Worm (Caenorhabditis elegans) whole organism, L4 larva: ENCODE data around the gene elli-1.
A peak's percentile ranks its signal among the peaks of the same experiment; 100 is the strongest.

Experiments used
- F26F4.8 ChIP-seq: fragments of 200-800 bp; sonication (Bioruptor generic); conservative IDR thresholded peaks from 2 replicates; pipeline ENCODE4 v1.3.6; 2022; ENCODE audit warnings: missing genetic modification characterization, missing compliant biosample characterization
- T20F7.1 ChIP-seq: fragments of 200-800 bp; sonication (Bioruptor generic); optimal IDR thresholded peaks from 2 replicates; lab custom pipeline; 2018; ENCODE audit warnings: mild to moderate bottlenecking, missing genetic modification characterization, missing compliant biosample characterization
- aha-1 ChIP-seq: fragments of 150-350 bp; peaks from one replicate; lab custom pipeline; 2014; ENCODE audit warnings: missing biosample characterization, missing genetic modification characterization
- ceh-20 ChIP-seq: fragments of 200-800 bp; sonication (Bioruptor generic); IDR thresholded peaks from 2 replicates; pipeline ENCODE4 v1.3.6; 2022; ENCODE audit warnings: missing genetic modification reagents, missing genetic modification characterization, missing compliant biosample characterization
- ces-1 ChIP-seq: fragments of 150-350 bp; sonication (generic microtip); optimal IDR thresholded peaks from 4 replicates; lab custom pipeline; 2014; ENCODE audit warnings: missing biosample characterization, missing genetic modification reagents, missing genetic modification characterization
- ctbp-1 ChIP-seq: fragments of 200-800 bp; sonication (Bioruptor generic); IDR thresholded peaks from 2 replicates; pipeline ENCODE4 v1.3.6; 2022; ENCODE audit warnings: missing genetic modification reagents, missing genetic modification characterization, missing compliant biosample characterization
- daf-16 ChIP-seq, 3 experiments: sonication (generic microtip); optimal IDR thresholded peaks; 2 replicates each; lab custom pipeline; 2016 to 2017; ENCODE audit warnings: missing genetic modification characterization in 3 of 3, missing genetic modification reagents in 3 of 3, mild to moderate bottlenecking in 2 of 3, missing compliant biosample characterization in 2 of 3, missing biosample characterization in 1 of 3, moderate library complexity in 1 of 3
- daf-19 ChIP-seq: fragments of 200-800 bp; sonication (Bioruptor generic); conservative IDR thresholded peaks from 2 replicates; pipeline ENCODE4 v1.3.6; 2022; ENCODE audit warnings: missing genetic modification characterization, missing compliant biosample characterization
- dve-1 ChIP-seq: sonication (generic microtip); optimal IDR thresholded peaks from 2 replicates; lab custom pipeline; 2017; ENCODE audit warnings: antibody characterized with exemption, mild to moderate bottlenecking, missing genetic modification characterization, missing compliant biosample characterization; ENCODE audit not compliant: insufficient read depth
- egl-27 ChIP-seq: sonication (generic microtip); optimal IDR thresholded peaks from 3 replicates; lab custom pipeline; 2017; ENCODE audit warnings: missing biosample characterization, missing genetic modification reagents, missing genetic modification characterization
- fkh-10 ChIP-seq: fragments of 150-350 bp; optimal IDR thresholded peaks from 2 replicates; lab custom pipeline; 2014; ENCODE audit warnings: missing biosample characterization, missing genetic modification reagents, missing genetic modification characterization
- hif-1 ChIP-seq, 2 experiments: sonication (generic microtip); optimal IDR thresholded peaks; 2 replicates each; lab custom pipeline; 2016 to 2017; ENCODE audit warnings: missing compliant biosample characterization in 2 of 2, missing genetic modification characterization in 2 of 2, missing genetic modification reagents in 2 of 2, missing genotype in 2 of 2, mild to moderate bottlenecking in 1 of 2
- hlh-11 ChIP-seq: fragments of 200-800 bp; sonication (Bioruptor generic); optimal IDR thresholded peaks from 2 replicates; lab custom pipeline; 2018; ENCODE audit warnings: mild to moderate bottlenecking, missing genetic modification characterization, missing compliant biosample characterization
- hlh-30 ChIP-seq: sonication (generic microtip); optimal IDR thresholded peaks from 2 replicates; lab custom pipeline; 2017; ENCODE audit warnings: antibody characterized with exemption, mild to moderate bottlenecking, missing genetic modification characterization, missing compliant biosample characterization; ENCODE audit not compliant: insufficient read depth
- hmg-1.1 ChIP-seq: fragments of 200-800 bp; sonication (Bioruptor generic); IDR thresholded peaks from 2 replicates; pipeline ENCODE4 v1.3.6; 2022; ENCODE audit warnings: missing genetic modification reagents, missing genetic modification characterization, missing compliant biosample characterization
- lin-1 ChIP-seq: fragments of 200-800 bp; sonication (Bioruptor generic); IDR thresholded peaks from 2 replicates; pipeline ENCODE4 v1.3.6; 2022; ENCODE audit warnings: missing genetic modification reagents, missing genetic modification characterization, missing compliant biosample characterization
- lin-29 ChIP-seq: fragments of 200-800 bp; sonication (Bioruptor generic); IDR thresholded peaks from 2 replicates; pipeline ENCODE4 v1.3.6; 2022; ENCODE audit warnings: missing genetic modification reagents, missing genetic modification characterization, missing compliant biosample characterization
- lsy-2 ChIP-seq, 2 experiments: fragments of 150-350 bp in 1 of 2; sonication (generic microtip) in 1 of 2; optimal IDR thresholded peaks; 2 replicates each; lab custom pipeline; 2014 to 2017; ENCODE audit warnings: missing biosample characterization in 2 of 2, missing genetic modification characterization in 2 of 2
- mdl-1 ChIP-seq, 2 experiments: fragments of 150-350 bp in 1 of 2; sonication (generic microtip) in 1 of 2; optimal IDR thresholded peaks; 2 replicates each; lab custom pipeline; 2014 to 2017; ENCODE audit warnings: missing biosample characterization in 2 of 2, missing genetic modification characterization in 2 of 2
- mep-1 ChIP-seq: fragments of 150-350 bp; sonication (generic microtip); optimal IDR thresholded peaks from 3 replicates; lab custom pipeline; 2014; ENCODE audit warnings: missing biosample characterization, missing genetic modification characterization
- mes-2 ChIP-seq: sonication (generic microtip); optimal IDR thresholded peaks from 2 replicates; lab custom pipeline; 2016; ENCODE audit warnings: missing genotype, mild to moderate bottlenecking, missing genetic modification characterization, missing compliant biosample characterization; ENCODE audit not compliant: poor library complexity, severe bottlenecking
- nhr-10 ChIP-seq: fragments of 150-350 bp; optimal IDR thresholded peaks from 2 replicates; lab custom pipeline; 2014; ENCODE audit warnings: missing biosample characterization, missing genetic modification characterization
- nhr-11 ChIP-seq: fragments of 150-350 bp; optimal IDR thresholded peaks from 2 replicates; lab custom pipeline; 2014; ENCODE audit warnings: missing biosample characterization, missing genetic modification characterization
- nhr-25 ChIP-seq: sonication (generic microtip); optimal IDR thresholded peaks from 2 replicates; lab custom pipeline; 2017; ENCODE audit warnings: missing genetic modification characterization, mild to moderate bottlenecking, missing compliant biosample characterization, antibody characterized with exemption, moderate library complexity, borderline replicate concordance; ENCODE audit not compliant: insufficient read depth
- nhr-28 ChIP-seq: fragments of 150-350 bp; optimal IDR thresholded peaks from 2 replicates; lab custom pipeline; 2014; ENCODE audit warnings: missing biosample characterization, missing genetic modification characterization
- nhr-48 ChIP-seq: sonication (generic microtip); optimal IDR thresholded peaks from 2 replicates; lab custom pipeline; 2016; ENCODE audit warnings: mild to moderate bottlenecking, missing genetic modification characterization, missing compliant biosample characterization
- pha-4 ChIP-seq, 2 experiments: fragments of 150-350 bp in 1 of 2; fragments of 200-800 bp in 1 of 2; sonication (Bioruptor generic) in 1 of 2; IDR thresholded peaks in 1 of 2; optimal IDR thresholded peaks in 1 of 2; 2 replicates each; pipeline versions ENCODE4 v1.3.6 to Lab custom; 2014 to 2022; ENCODE audit warnings: missing genetic modification characterization in 2 of 2, missing genetic modification reagents in 2 of 2, missing biosample characterization in 1 of 2, missing compliant biosample characterization in 1 of 2
- pqm-1 ChIP-seq: sonication (generic microtip); optimal IDR thresholded peaks from 2 replicates; lab custom pipeline; 2017; ENCODE audit warnings: missing biosample characterization, missing genetic modification characterization
- rbr-2 ChIP-seq: sonication (generic microtip); optimal IDR thresholded peaks from 2 replicates; lab custom pipeline; 2016; ENCODE audit warnings: missing genotype, missing genetic modification characterization, missing compliant biosample characterization
- tra-1 ChIP-seq: fragments of 200-800 bp; sonication (Bioruptor generic); IDR thresholded peaks from 2 replicates; pipeline ENCODE4 v1.3.6; 2022; ENCODE audit warnings: missing genetic modification reagents, missing genetic modification characterization, missing compliant biosample characterization
- unc-130 ChIP-seq: sonication (generic microtip); optimal IDR thresholded peaks from 2 replicates; lab custom pipeline; 2016; ENCODE audit warnings: missing genetic modification reagents, missing genetic modification characterization, missing compliant biosample characterization
- unc-39 ChIP-seq: sonication (generic microtip); optimal IDR thresholded peaks from 2 replicates; lab custom pipeline; 2017; ENCODE audit warnings: missing biosample characterization, missing genetic modification characterization
- unc-62 ChIP-seq, 3 experiments: fragments of 150-350 bp in 1 of 3; sonication (generic microtip); optimal IDR thresholded peaks in 2 of 3; peaks in 1 of 3; 1 replicate in 1 of 3; 2 replicates in 2 of 3; lab custom pipeline; 2014 to 2017; ENCODE audit warnings: missing biosample characterization in 3 of 3, missing genetic modification characterization in 3 of 3, missing genetic modification reagents in 3 of 3, missing genotype in 1 of 3
- vab-7 ChIP-seq: fragments of 200-800 bp; sonication (Bioruptor generic); IDR thresholded peaks from 2 replicates; pipeline ENCODE4 v1.3.6; 2022; ENCODE audit warnings: missing genetic modification reagents, missing genetic modification characterization, missing compliant biosample characterization

Gene elli-1

ce11 chrIV:8761896-8762295, 7.3 kb upstream of the elli-1 start, which contains the start of the genes F20C5.11 and klp-11:
F20C5.11 (minus strand) TSS chrIV:8761996.
klp-11 (minus strand) TSS chrIV:8762066.
- TF ChIP-seq unc-62 (GFP tag; optimal IDR thresholded peaks at IDR 0.05 in 1 of 2; lab: Kevin White, UChicago) (no peak), unc-62 (tag; optimal IDR thresholded peaks at IDR 0.05; lab: Kevin White, UChicago) (no peak), daf-19 (no peak)
- TF ChIP-seq, all 104 proteins: peak for 0

ce11 chrIV:8758620-8759019, 4.0 kb upstream of the elli-1 start:
- TF ChIP-seq unc-39 (tag; lab: Kevin White, UChicago) (no peak), nhr-10 (no peak), hlh-30 (tag; lab: Kevin White, UChicago) (peak; percentile 34), mep-1 (tag; lab: Kevin White, UChicago) (peak; percentile 40), lsy-2 (tag; optimal IDR thresholded peaks at IDR 0.05; lab: Kevin White, UChicago) (peak in 1 of 2 experiments; percentile 52), rbr-2 (tag; lab: Kevin White, UChicago) (peak; percentile 42), mes-2 (tag; lab: Kevin White, UChicago) (peak; percentile 49), lin-29 (no peak), vab-7 (GFP tag; lab: Robert Waterston, UW) (no peak), hlh-11 (tag; lab: Kevin White, UChicago) (peak; percentile 31), ctbp-1 (GFP tag; lab: Robert Waterston, UW) (peak; percentile 75), fkh-10 (GFP tag; lab: Kevin White, UChicago) (peak; percentile 34), F26F4.8 (GFP tag; lab: Robert Waterston, UW) (no peak), hif-1 (tag; optimal IDR thresholded peaks at IDR 0.05; lab: Kevin White, UChicago) (no peak), nhr-28 (tag; lab: Kevin White, UChicago) (no peak), hmg-1.1 (GFP tag; lab: Robert Waterston, UW) (0 out of 2 replicates have a peak, but pooled peaks have one; percentile 16), nhr-48 (tag; lab: Kevin White, UChicago) (no peak), nhr-25 (tag; lab: Kevin White, UChicago) (no peak), egl-27 (tag; lab: Kevin White, UChicago) (no peak), pha-4 (GFP tag; IDR thresholded peaks at IDR 0.05; lab: Robert Waterston, UW) (no peak), pha-4 (tag; optimal IDR thresholded peaks at IDR 0.05; lab: Kevin White, UChicago) (no peak)

DNA sequence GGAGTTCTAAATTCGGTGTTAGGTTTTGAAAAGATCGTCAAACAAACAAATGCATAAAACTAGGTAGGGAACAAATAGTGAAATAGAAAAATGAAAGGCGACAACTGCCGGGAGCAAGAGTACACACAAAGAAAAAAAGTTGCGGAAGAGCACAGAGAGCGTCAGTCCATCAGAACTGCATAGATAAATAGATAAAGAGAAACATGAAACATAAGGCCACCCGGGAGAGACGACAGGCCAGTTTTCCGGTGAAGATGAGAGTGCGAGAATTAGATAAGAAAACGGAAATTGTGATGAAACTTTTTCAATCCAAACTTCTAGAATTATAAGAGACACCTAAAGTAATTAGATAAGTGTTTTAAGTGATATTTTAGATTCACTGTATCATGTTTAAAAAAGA, 3.1 kb upstream of the elli-1 start:
- TF ChIP-seq nhr-28 (tag; lab: Kevin White, UChicago): peak; percentile 61
- TF ChIP-seq aha-1 (tag; lab: Kevin White, UChicago): peak; percentile 12
- TF ChIP-seq pqm-1: peak; percentile 89
- 0 out of 2 replicates have a peak, but pooled peaks have one; percentile 44 for TF ChIP-seq tra-1 (GFP tag; lab: Robert Waterston, UW)
- peak; percentile 71; the same call in 1 of the 2 replicates for TF ChIP-seq lin-1 (GFP tag; lab: Robert Waterston, UW)
- TF ChIP-seq T20F7.1 (GFP tag; lab: Kevin White, UChicago): no peak
- peak in 1 of 2 experiments; percentile 4 for TF ChIP-seq lsy-2 (tag; optimal IDR thresholded peaks at IDR 0.05; lab: Kevin White, UChicago)
- no peak for TF ChIP-seq ceh-20 (GFP tag; lab: Robert Waterston, UW)
- TF ChIP-seq dve-1 (tag; lab: Kevin White, UChicago): peak; percentile 59
- no peak for TF ChIP-seq ces-1 (GFP tag; lab: Kevin White, UChicago)
- peak; percentile 73 for TF ChIP-seq hlh-11 (tag; lab: Kevin White, UChicago)
- TF ChIP-seq daf-16 (GFP tag; optimal IDR thresholded peaks at IDR 0.05; lab: Kevin White, UChicago): no peak
- peak; percentile 72 for TF ChIP-seq daf-16 (tag; optimal IDR thresholded peaks at IDR 0.05; lab: Kevin White, UChicago)
- no peak for TF ChIP-seq unc-130
- peak in 1 of 2 experiments; percentile 74 for TF ChIP-seq unc-62 (GFP tag; optimal IDR thresholded peaks at IDR 0.05 in 1 of 2; lab: Kevin White, UChicago)
- TF ChIP-seq unc-62 (tag; optimal IDR thresholded peaks at IDR 0.05; lab: Kevin White, UChicago): no peak
- peak; percentile 7 for TF ChIP-seq nhr-11 (tag; lab: Kevin White, UChicago)
- peak in 1 of 2 experiments; percentile 14 for TF ChIP-seq mdl-1 (tag; optimal IDR thresholded peaks at IDR 0.05; lab: Kevin White, UChicago)
- TF ChIP-seq nhr-10: no peak
